Worm (Caenorhabditis elegans) whole organism, L2 larva: ENCODE results near the gene B0302.4.

ENCODE experiments used
- C34F6.9 ChIP-seq: fragments of 150-350 bp; optimal IDR thresholded peaks from 2 replicates; lab custom pipeline; 2014; ENCODE audit warnings: missing biosample characterization, missing genetic modification characterization
- F13H6.1 ChIP-seq: sonication (generic microtip); optimal IDR thresholded peaks from 2 replicates; lab custom pipeline; 2016; ENCODE audit warnings: missing genetic modification characterization, missing compliant biosample characterization
- R02D3.7 ChIP-seq: fragments of 150-350 bp; optimal IDR thresholded peaks from 2 replicates; lab custom pipeline; 2014; ENCODE audit warnings: missing biosample characterization, missing genetic modification characterization
- Y55F3AM.14 ChIP-seq: fragments of 200-800 bp; sonication (Bioruptor generic); optimal IDR thresholded peaks from 2 replicates; lab custom pipeline; 2018; ENCODE audit warnings: mild to moderate bottlenecking, missing genetic modification characterization, missing compliant biosample characterization
- ZK546.5 ChIP-seq: sonication (generic microtip); optimal IDR thresholded peaks from 2 replicates; lab custom pipeline; 2017; ENCODE audit warnings: missing biosample characterization, missing genetic modification characterization
- alr-1 ChIP-seq: fragments of 150-350 bp; optimal IDR thresholded peaks from 2 replicates; lab custom pipeline; 2014; ENCODE audit warnings: missing biosample characterization, missing genetic modification characterization
- aly-2 ChIP-seq: fragments of 150-350 bp; optimal IDR thresholded peaks from 2 replicates; lab custom pipeline; 2014; ENCODE audit warnings: missing biosample characterization, missing genetic modification characterization
- ama-1 ChIP-seq: fragments of 150-350 bp; optimal IDR thresholded peaks from 2 replicates; lab custom pipeline; 2018; ENCODE audit warnings: inconsistent platforms
- blmp-1 ChIP-seq: sonication (generic microtip); optimal IDR thresholded peaks from 2 replicates; lab custom pipeline; 2017; ENCODE audit warnings: missing genetic modification characterization, mild to moderate bottlenecking, missing compliant biosample characterization, antibody characterized with exemption, moderate library complexity; ENCODE audit not compliant: insufficient read depth
- ceh-16 ChIP-seq: fragments of 150-350 bp; optimal IDR thresholded peaks from 2 replicates; lab custom pipeline; 2014; ENCODE audit warnings: missing biosample characterization, missing genetic modification characterization
- ceh-82 ChIP-seq: fragments of 150-350 bp; optimal IDR thresholded peaks from 2 replicates; lab custom pipeline; 2014; ENCODE audit warnings: missing biosample characterization, missing genetic modification characterization
- crh-2 ChIP-seq: sonication (generic microtip); optimal IDR thresholded peaks from 2 replicates; lab custom pipeline; 2017; ENCODE audit warnings: missing biosample characterization, missing genetic modification characterization
- dmd-4 ChIP-seq: sonication (generic microtip); optimal IDR thresholded peaks from 2 replicates; lab custom pipeline; 2017; ENCODE audit warnings: missing biosample characterization, missing genetic modification characterization
- egl-27 ChIP-seq: sonication (generic microtip); optimal IDR thresholded peaks from 3 replicates; lab custom pipeline; 2017; ENCODE audit warnings: missing biosample characterization, missing genetic modification reagents, missing genetic modification characterization
- elt-1 ChIP-seq: fragments of 150-350 bp; optimal IDR thresholded peaks from 2 replicates; lab custom pipeline; 2014; ENCODE audit warnings: missing biosample characterization, missing genetic modification characterization
- elt-3 ChIP-seq: sonication (generic microtip); optimal IDR thresholded peaks from 2 replicates; lab custom pipeline; 2017; ENCODE audit warnings: missing biosample characterization, missing genetic modification characterization
- fos-1 ChIP-seq: fragments of 150-350 bp; optimal IDR thresholded peaks from 2 replicates; lab custom pipeline; 2014; ENCODE audit warnings: missing biosample characterization, missing genetic modification characterization
- gmeb-1 ChIP-seq: fragments of 150-350 bp; optimal IDR thresholded peaks from 2 replicates; lab custom pipeline; 2014; ENCODE audit warnings: missing biosample characterization, missing genetic modification characterization
- lin-11 ChIP-seq: fragments of 150-350 bp; sonication (generic microtip); optimal IDR thresholded peaks from 2 replicates; lab custom pipeline; 2014; ENCODE audit warnings: missing biosample characterization, missing genetic modification characterization, inconsistent platforms, mixed read lengths
- lin-13 ChIP-seq: fragments of 150-350 bp; optimal IDR thresholded peaks from 2 replicates; lab custom pipeline; 2014; ENCODE audit warnings: missing biosample characterization, missing genetic modification reagents, missing genetic modification characterization
- lin-39 ChIP-seq: fragments of 150-350 bp; optimal IDR thresholded peaks from 2 replicates; lab custom pipeline; 2014; ENCODE audit warnings: missing biosample characterization, missing genetic modification reagents, missing genetic modification characterization
- lsy-2 ChIP-seq, 2 experiments: fragments of 150-350 bp in 1 of 2; sonication (generic microtip) in 1 of 2; optimal IDR thresholded peaks; 2 replicates each; lab custom pipeline; 2014 to 2017; ENCODE audit warnings: missing biosample characterization in 2 of 2, missing genetic modification characterization in 2 of 2
- mab-5 ChIP-seq: fragments of 150-350 bp; optimal IDR thresholded peaks from 2 replicates; lab custom pipeline; 2014; ENCODE audit warnings: missing biosample characterization, missing genetic modification characterization
- mbf-1 ChIP-seq: sonication (generic microtip); optimal IDR thresholded peaks from 2 replicates; lab custom pipeline; 2017; ENCODE audit warnings: missing biosample characterization, missing genetic modification characterization
- mdl-1 ChIP-seq, 2 experiments: fragments of 150-350 bp in 1 of 2; sonication (generic microtip) in 1 of 2; optimal IDR thresholded peaks; 2 replicates each; lab custom pipeline; 2017; ENCODE audit warnings: missing biosample characterization in 2 of 2, missing genetic modification characterization in 2 of 2
- nhr-10 ChIP-seq: sonication (generic microtip); optimal IDR thresholded peaks from 2 replicates; lab custom pipeline; 2017; ENCODE audit warnings: missing biosample characterization, missing genetic modification characterization
- nhr-11 ChIP-seq: fragments of 150-350 bp; optimal IDR thresholded peaks from 2 replicates; lab custom pipeline; 2014; ENCODE audit warnings: missing biosample characterization, missing genetic modification characterization
- nhr-129 ChIP-seq: fragments of 150-350 bp; optimal IDR thresholded peaks from 2 replicates; lab custom pipeline; 2014; ENCODE audit warnings: missing biosample characterization, missing genetic modification characterization
- nhr-21 ChIP-seq: fragments of 150-350 bp; optimal IDR thresholded peaks from 2 replicates; lab custom pipeline; 2014; ENCODE audit warnings: missing biosample characterization, missing genetic modification characterization
- nhr-23 ChIP-seq: fragments of 150-350 bp; optimal IDR thresholded peaks from 2 replicates; lab custom pipeline; 2014; ENCODE audit warnings: missing biosample characterization, missing genetic modification reagents, missing genetic modification characterization
- nhr-237 ChIP-seq: fragments of 150-350 bp; optimal IDR thresholded peaks from 2 replicates; lab custom pipeline; 2014; ENCODE audit warnings: missing biosample characterization, missing genetic modification characterization
- nhr-25 ChIP-seq: fragments of 150-350 bp; sonication (generic microtip); optimal IDR thresholded peaks from 3 replicates; lab custom pipeline; 2014; ENCODE audit warnings: missing biosample characterization, missing genetic modification characterization
- nhr-77 ChIP-seq: fragments of 150-350 bp; optimal IDR thresholded peaks from 2 replicates; lab custom pipeline; 2014; ENCODE audit warnings: missing biosample characterization, missing genetic modification characterization
- sem-4 ChIP-seq: fragments of 150-350 bp; optimal IDR thresholded peaks from 2 replicates; lab custom pipeline; 2014; ENCODE audit warnings: missing biosample characterization, missing genetic modification reagents, missing genetic modification characterization
- skn-1 ChIP-seq: sonication (generic microtip); optimal IDR thresholded peaks from 2 replicates; lab custom pipeline; 2017; ENCODE audit warnings: missing biosample characterization, missing genetic modification characterization
- sma-3 ChIP-seq: sonication (generic microtip); optimal IDR thresholded peaks from 2 replicates; lab custom pipeline; 2016; ENCODE audit warnings: missing genetic modification reagents, missing genetic modification characterization, missing compliant biosample characterization
- sma-9 ChIP-seq, 2 experiments: fragments of 150-350 bp in 1 of 2; sonication (generic microtip) in 1 of 2; optimal IDR thresholded peaks; 2 replicates each; lab custom pipeline; 2014 to 2016; ENCODE audit warnings: missing genetic modification characterization in 2 of 2, mild to moderate bottlenecking in 1 of 2, missing biosample characterization in 1 of 2, missing compliant biosample characterization in 1 of 2, missing genetic modification reagents in 1 of 2, moderate library complexity in 1 of 2
- snpc-4 ChIP-seq: fragments of 150-350 bp; optimal IDR thresholded peaks from 2 replicates; lab custom pipeline; 2014; ENCODE audit warnings: missing biosample characterization, missing genetic modification characterization
- unc-39 ChIP-seq: fragments of 150-350 bp; optimal IDR thresholded peaks from 2 replicates; lab custom pipeline; 2014; ENCODE audit warnings: missing biosample characterization, missing genetic modification characterization
- unc-55 ChIP-seq: fragments of 150-350 bp; sonication (generic microtip); optimal IDR thresholded peaks from 3 replicates; lab custom pipeline; 2014; ENCODE audit warnings: missing biosample characterization, missing genetic modification reagents, missing genetic modification characterization
- zag-1 ChIP-seq: fragments of 150-350 bp; optimal IDR thresholded peaks from 2 replicates; lab custom pipeline; 2014; ENCODE audit warnings: missing biosample characterization, missing genetic modification characterization
- ztf-1 ChIP-seq: fragments of 200-800 bp; sonication (Bioruptor generic); conservative IDR thresholded peaks from 2 replicates; pipeline ENCODE4 v1.3.6; 2022; ENCODE audit warnings: missing genetic modification characterization, missing compliant biosample characterization
- ztf-11 ChIP-seq: sonication (generic microtip); optimal IDR thresholded peaks from 2 replicates; lab custom pipeline; 2017; ENCODE audit warnings: missing biosample characterization, missing genetic modification characterization
- ztf-4 ChIP-seq: fragments of 150-350 bp; optimal IDR thresholded peaks from 2 replicates; lab custom pipeline; 2014; ENCODE audit warnings: missing biosample characterization, missing genetic modification characterization

The B0302.4 gene

ce11 chrX:17197824-17198223 lies 21.2 kb upstream of the B0302.4 start:
- TF ChIP-seq fos-1 (tag; lab: Kevin White, UChicago) (peak; percentile 45), egl-27 (no peak)

DNA sequence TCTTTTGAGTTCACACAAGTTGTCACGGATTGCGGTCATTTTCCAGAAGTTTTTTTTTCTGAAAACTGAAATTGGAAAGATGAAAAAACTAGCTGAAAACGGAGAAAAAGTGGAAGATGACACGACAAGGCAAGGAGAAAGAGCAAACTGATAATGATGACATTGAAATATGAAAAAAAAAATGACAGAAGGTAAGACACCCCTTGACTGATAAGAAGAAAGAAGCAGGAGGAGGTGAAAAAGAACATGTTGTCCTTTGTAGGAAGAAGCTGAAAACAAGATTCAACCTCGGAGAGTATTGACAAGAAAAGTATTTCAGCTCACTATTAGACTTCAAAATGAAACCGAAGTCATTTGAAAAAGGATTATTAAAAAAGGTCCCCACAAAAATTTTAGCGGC lies 18.5 kb upstream of the B0302.4 start, which contains the start of gene B0302.5:
TSS of gene B0302.5 (minus strand) at position 58 of the 400 bp plus-strand sequence.
- TF ChIP-seq nhr-77 (tag; lab: Kevin White, UChicago): no peak
- TF ChIP-seq skn-1 (tag; lab: Kevin White, UChicago): peak; percentile 73
- peak; percentile 12 for TF ChIP-seq crh-2 (tag; lab: Kevin White, UChicago)
- no peak for TF ChIP-seq elt-1
- TF ChIP-seq sem-4 (tag; lab: Kevin White, UChicago): no peak
- peak; percentile 82 for TF ChIP-seq fos-1 (tag; lab: Kevin White, UChicago)

ce11 chrX:17185696-17186430 lies 9.3 kb upstream of the B0302.4 start, which contains the start of gene sid-3:
sid-3 (plus strand) TSS chrX:17186380.
- no peak for TF ChIP-seq blmp-1 (tag; lab: Kevin White, UChicago)
- peak; percentile 64 for TF ChIP-seq fos-1 (tag; lab: Kevin White, UChicago)
- no peak for TF ChIP-seq nhr-11
- TF ChIP-seq lin-13 (GFP tag; lab: Kevin White, UChicago): no peak
- TF ChIP-seq C34F6.9 (tag; lab: Kevin White, UChicago): no peak
- TF ChIP-seq nhr-23 (tag; lab: Kevin White, UChicago): no peak
- TF ChIP-seq sma-9 (GFP tag; optimal IDR thresholded peaks at IDR 0.05; lab: Kevin White, UChicago): no peak
- TF ChIP-seq sma-9 (tag; optimal IDR thresholded peaks at IDR 0.05; lab: Kevin White, UChicago): no peak

ce11 chrX:17184363-17184762 lies 7.8 kb upstream of the B0302.4 start:
- TF ChIP-seq mab-5 (tag; lab: Kevin White, UChicago) (no peak), lsy-2 (tag; optimal IDR thresholded peaks at IDR 0.05; lab: Kevin White, UChicago) (peak; percentile 40 to 57), Y55F3AM.14 (GFP tag; lab: Kevin White, UChicago) (no peak), sem-4 (tag; lab: Kevin White, UChicago) (peak; percentile 35), skn-1 (tag; lab: Kevin White, UChicago) (no peak), mdl-1 (tag; optimal IDR thresholded peaks at IDR 0.05; lab: Kevin White, UChicago) (peak; percentile 91 to 94), nhr-25 (tag; lab: Kevin White, UChicago) (peak; percentile 66), nhr-21 (tag; lab: Kevin White, UChicago) (peak; percentile 37), lin-39 (tag; lab: Kevin White, UChicago) (no peak), alr-1 (no peak), elt-3 (tag; lab: Kevin White, UChicago) (no peak), lin-11 (tag; lab: Kevin White, UChicago) (peak; percentile 34), lin-13 (GFP tag; lab: Kevin White, UChicago) (peak; percentile 53), gmeb-1 (tag; lab: Kevin White, UChicago) (peak; percentile 31), ZK546.5 (tag; lab: Kevin White, UChicago) (no peak), fos-1 (tag; lab: Kevin White, UChicago) (peak; percentile 69), C34F6.9 (tag; lab: Kevin White, UChicago) (peak; percentile 80), elt-1 (no peak), nhr-237 (tag; lab: Kevin White, UChicago) (no peak), ztf-11 (tag; lab: Kevin White, UChicago) (no peak), snpc-4 (tag; lab: Kevin White, UChicago) (peak; percentile 44), nhr-10 (tag; lab: Kevin White, UChicago) (no peak), zag-1 (tag; lab: Kevin White, UChicago) (peak; percentile 65), blmp-1 (tag; lab: Kevin White, UChicago) (peak; percentile 79), ceh-82 (peak; percentile 28), ztf-1 (GFP tag; lab: Robert Waterston, UW) (no peak), dmd-4 (no peak), nhr-23 (tag; lab: Kevin White, UChicago) (no peak), nhr-77 (tag; lab: Kevin White, UChicago) (no peak), aly-2 (no peak), mbf-1 (no peak), sma-9 (GFP tag; optimal IDR thresholded peaks at IDR 0.05; lab: Kevin White, UChicago) (peak; percentile 73), sma-9 (tag; optimal IDR thresholded peaks at IDR 0.05; lab: Kevin White, UChicago) (no peak), ama-1 (lab: Kevin White, UChicago) (no peak), nhr-11 (no peak), F13H6.1 (peak; percentile 89), egl-27 (peak; percentile 59), ztf-4 (no peak), nhr-129 (tag; lab: Kevin White, UChicago) (peak; percentile 90), ceh-16 (tag; lab: Kevin White, UChicago) (no peak), unc-55 (GFP tag; lab: Kevin White, UChicago) (peak; percentile 74), R02D3.7 (no peak), unc-39 (tag; lab: Kevin White, UChicago) (no peak), sma-3 (GFP tag; lab: Kevin White, UChicago) (no peak)
